Fruit fly (Drosophila melanogaster) whole organism, embryonic: ENCODE data around the gene Mis12.

Experiments
- Asciz ChIP-seq: fragments of 200-800 bp; sonication (Bioruptor generic); optimal IDR thresholded peaks from 2 replicates; lab custom pipeline; 2017; ENCODE audit warnings: missing biosample characterization, mild to moderate bottlenecking, missing genetic modification characterization, missing genetic modification reagents
- B-H1 ChIP-seq: fragments of 200-800 bp; sonication (Bioruptor generic); IDR thresholded peaks from 3 replicates; pipeline ENCODE4 v1.3.6; 2022; ENCODE audit warnings: missing biosample characterization, missing genetic modification characterization
- CG10543 ChIP-seq: fragments of 200-800 bp; sonication (Bioruptor generic); optimal IDR thresholded peaks from 3 replicates; lab custom pipeline; 2017; ENCODE audit warnings: missing biosample characterization, mild to moderate bottlenecking, missing genetic modification characterization, moderate library complexity
- CG12299 ChIP-seq: fragments of 200-800 bp; sonication (Bioruptor generic); optimal IDR thresholded peaks from 2 replicates; lab custom pipeline; 2018; ENCODE audit warnings: missing biosample characterization, mild to moderate bottlenecking, missing genetic modification characterization
- CG12391 ChIP-seq: fragments of 200-800 bp; sonication (Bioruptor generic); optimal IDR thresholded peaks from 3 replicates; lab custom pipeline; 2018; ENCODE audit warnings: missing biosample characterization, mild to moderate bottlenecking, missing genetic modification characterization, moderate library complexity
- CG13775 ChIP-seq: fragments of 200-800 bp; sonication (Bioruptor generic); optimal IDR thresholded peaks from 3 replicates; lab custom pipeline; 2017; ENCODE audit warnings: missing biosample characterization, mild to moderate bottlenecking, missing genetic modification characterization
- CG14965 ChIP-seq: fragments of 200-800 bp; sonication (Bioruptor generic); optimal IDR thresholded peaks from 2 replicates; lab custom pipeline; 2016; ENCODE audit warnings: missing biosample characterization, missing genetic modification characterization, borderline replicate concordance
- CG15073 ChIP-seq: fragments of 200-800 bp; sonication (Bioruptor generic); optimal IDR thresholded peaks from 2 replicates; lab custom pipeline; 2016; ENCODE audit warnings: missing biosample characterization, missing genetic modification characterization
- CG15696 ChIP-seq: fragments of 200-800 bp; sonication (Bioruptor generic); optimal IDR thresholded peaks from 2 replicates; lab custom pipeline; 2019; ENCODE audit warnings: missing biosample characterization, mild to moderate bottlenecking, missing genetic modification characterization, moderate library complexity
- CG16815 ChIP-seq: fragments of 200-800 bp; sonication (Bioruptor generic); optimal IDR thresholded peaks from 3 replicates; lab custom pipeline; 2017; ENCODE audit warnings: missing biosample characterization, mild to moderate bottlenecking, missing genetic modification characterization
- CG17612 ChIP-seq: fragments of 200-800 bp; sonication (Bioruptor generic); IDR thresholded peaks from 2 replicates; pipeline ENCODE4 v1.3.6; 2022; ENCODE audit warnings: missing biosample characterization, missing genetic modification characterization
- CG17829 ChIP-seq: fragments of 200-800 bp; optimal IDR thresholded peaks from 2 replicates; lab custom pipeline; 2019; ENCODE audit warnings: missing biosample characterization, mild to moderate bottlenecking, missing genetic modification characterization, moderate library complexity
- CG2120 ChIP-seq: fragments of 200-800 bp; sonication (Bioruptor generic); optimal IDR thresholded peaks from 3 replicates; lab custom pipeline; 2016; ENCODE audit warnings: missing biosample characterization, missing genetic modification characterization
- CG2889 ChIP-seq: fragments of 200-800 bp; sonication (Bioruptor generic); IDR thresholded peaks from 3 replicates; pipeline ENCODE4 v1.3.6; 2022; ENCODE audit warnings: missing biosample characterization, missing genetic modification characterization
- CG4360 ChIP-seq: fragments of 200-800 bp; sonication (Bioruptor generic); IDR thresholded peaks from 2 replicates; pipeline ENCODE4 v1.3.6; 2022; ENCODE audit warnings: missing biosample characterization, missing genetic modification characterization
- CG4404 ChIP-seq: fragments of 200-800 bp; sonication (Bioruptor generic); IDR thresholded peaks from 2 replicates; pipeline ENCODE4 v1.3.6; 2022; ENCODE audit warnings: missing biosample characterization, missing genetic modification characterization
- CG5180 ChIP-seq: fragments of 200-800 bp; sonication (Bioruptor generic); optimal IDR thresholded peaks from 3 replicates; lab custom pipeline; 2017; ENCODE audit warnings: missing biosample characterization, missing genetic modification characterization, mild to moderate bottlenecking, moderate library complexity, missing genetic modification reagents
- CG6654 ChIP-seq: fragments of 200-800 bp; sonication (Bioruptor generic); optimal IDR thresholded peaks from 2 replicates; lab custom pipeline; 2017; ENCODE audit warnings: missing biosample characterization, mild to moderate bottlenecking, missing genetic modification characterization
- CG6854 ChIP-seq: fragments of 200-800 bp; sonication (Bioruptor generic); optimal IDR thresholded peaks from 3 replicates; lab custom pipeline; 2017; ENCODE audit warnings: missing biosample characterization, mild to moderate bottlenecking, missing genetic modification characterization
- CG7839 ChIP-seq: fragments of 200-800 bp; sonication (Bioruptor generic); optimal IDR thresholded peaks from 3 replicates; lab custom pipeline; 2018; ENCODE audit warnings: missing biosample characterization, mild to moderate bottlenecking, missing genetic modification characterization, moderate library complexity
- CG7928 ChIP-seq: fragments of 200-800 bp; sonication (Bioruptor generic); optimal IDR thresholded peaks from 2 replicates; lab custom pipeline; 2017; ENCODE audit warnings: missing biosample characterization, mild to moderate bottlenecking, missing genetic modification characterization
- CG8924 ChIP-seq: fragments of 200-800 bp; optimal IDR thresholded peaks from 3 replicates; lab custom pipeline; 2019; ENCODE audit warnings: missing biosample characterization, mild to moderate bottlenecking, missing genetic modification characterization, moderate library complexity
- CHES-1-like ChIP-seq: fragments of 200-800 bp; sonication (Bioruptor generic); optimal IDR thresholded peaks from 2 replicates; lab custom pipeline; 2016; ENCODE audit warnings: missing biosample characterization, missing genetic modification characterization
- CrebB ChIP-seq: fragments of 200-800 bp; sonication (Bioruptor generic); optimal IDR thresholded peaks from 3 replicates; lab custom pipeline; 2018; ENCODE audit warnings: missing biosample characterization, mild to moderate bottlenecking, missing genetic modification characterization
- Dbx ChIP-seq: fragments of 200-800 bp; sonication (Bioruptor generic); IDR thresholded peaks from 3 replicates; pipeline ENCODE4 v1.3.6; 2022; ENCODE audit warnings: missing biosample characterization, missing genetic modification characterization
- Doc3 ChIP-seq: fragments of 200-800 bp; sonication (Bioruptor generic); IDR thresholded peaks from 3 replicates; pipeline ENCODE4 v1.3.6; 2022; ENCODE audit warnings: missing biosample characterization, missing genetic modification characterization; ENCODE audit not compliant: partially characterized antibody
- Drgx ChIP-seq: fragments of 200-800 bp; sonication (Bioruptor generic); IDR thresholded peaks from 2 replicates; pipeline ENCODE4 v1.3.6; 2022; ENCODE audit warnings: missing biosample characterization, missing genetic modification characterization
- Jarid2 ChIP-seq: fragments of 200-800 bp; sonication (Bioruptor generic); optimal IDR thresholded peaks from 3 replicates; lab custom pipeline; 2017; ENCODE audit warnings: mild to moderate bottlenecking, missing biosample characterization, missing genetic modification reagents, missing genetic modification characterization
- Six4 ChIP-seq: fragments of 200-800 bp; sonication (Bioruptor generic); optimal IDR thresholded peaks from 2 replicates; lab custom pipeline; 2016; ENCODE audit warnings: missing biosample characterization, missing genetic modification characterization
- Usf ChIP-seq: fragments of 200-800 bp; sonication (Bioruptor generic); optimal IDR thresholded peaks from 2 replicates; lab custom pipeline; 2017; ENCODE audit warnings: missing genotype, missing biosample characterization, missing genetic modification characterization
- abd-A ChIP-seq: fragments of 200-800 bp; sonication (Bioruptor generic); optimal IDR thresholded peaks from 3 replicates; lab custom pipeline; 2019; ENCODE audit warnings: missing biosample characterization, mild to moderate bottlenecking, missing genetic modification characterization, moderate library complexity
- amos ChIP-seq: fragments of 200-800 bp; sonication (Bioruptor generic); IDR thresholded peaks from 2 replicates; pipeline ENCODE4 v1.3.6; 2022; ENCODE audit warnings: missing biosample characterization, missing genetic modification characterization; ENCODE audit not compliant: partially characterized antibody
- aop ChIP-seq: fragments of 200-800 bp; sonication (Bioruptor generic); IDR thresholded peaks from 2 replicates; pipeline ENCODE4 v1.3.6; 2022; ENCODE audit warnings: missing biosample characterization, missing genetic modification characterization
- bigmax ChIP-seq: fragments of 200-800 bp; sonication (Bioruptor generic); optimal IDR thresholded peaks from 2 replicates; lab custom pipeline; 2018; ENCODE audit warnings: missing biosample characterization, mild to moderate bottlenecking, missing genetic modification characterization
- cad ChIP-seq: fragments of >200 bp; optimal IDR thresholded peaks from 2 replicates; lab custom pipeline; 2017; ENCODE audit warnings: missing biosample characterization, missing genetic modification characterization
- fd96Cb ChIP-seq: fragments of 200-800 bp; sonication (Bioruptor generic); optimal IDR thresholded peaks from 2 replicates; lab custom pipeline; 2018; ENCODE audit warnings: missing biosample characterization, mild to moderate bottlenecking, missing genetic modification characterization, moderate library complexity
- fru ChIP-seq: fragments of >200 bp; optimal IDR thresholded peaks from 2 replicates; lab custom pipeline; 2017
- gsb ChIP-seq: fragments of 200-800 bp; sonication (Bioruptor generic); IDR thresholded peaks from 2 replicates; pipeline ENCODE4 v1.3.6; 2022; ENCODE audit warnings: missing biosample characterization, missing genetic modification characterization
- her ChIP-seq: fragments of 200-800 bp; sonication (Bioruptor generic); optimal IDR thresholded peaks from 2 replicates; lab custom pipeline; 2016; ENCODE audit warnings: missing biosample characterization, missing genetic modification characterization
- jumu ChIP-seq: fragments of 200-800 bp; sonication (Bioruptor generic); optimal IDR thresholded peaks from 3 replicates; lab custom pipeline; 2016; ENCODE audit warnings: missing biosample characterization, missing genetic modification characterization
- pita ChIP-seq: fragments of 200-800 bp; sonication (Bioruptor generic); optimal IDR thresholded peaks from 2 replicates; lab custom pipeline; 2017; ENCODE audit warnings: missing biosample characterization, mild to moderate bottlenecking, missing genetic modification characterization
- pros ChIP-seq: fragments of 200-800 bp; sonication (Bioruptor generic); optimal IDR thresholded peaks from 3 replicates; lab custom pipeline; 2019; ENCODE audit warnings: missing biosample characterization, mild to moderate bottlenecking, missing genetic modification characterization, moderate library complexity
- ranshi ChIP-seq: fragments of 200-800 bp; sonication (Bioruptor generic); IDR thresholded peaks from 2 replicates; pipeline ENCODE4 v1.3.6; 2022; ENCODE audit warnings: missing biosample characterization, missing genetic modification characterization
- salm ChIP-seq: fragments of 200-800 bp; sonication (Bioruptor generic); optimal IDR thresholded peaks from 2 replicates; lab custom pipeline; 2018; ENCODE audit warnings: missing biosample characterization, mild to moderate bottlenecking, missing genetic modification characterization
- so ChIP-seq: fragments of 200-800 bp; sonication (Bioruptor generic); IDR thresholded peaks from 3 replicates; pipeline ENCODE4 v1.3.6; 2022; ENCODE audit warnings: missing biosample characterization, missing genetic modification characterization
- ssp ChIP-seq: fragments of 200-800 bp; sonication (Bioruptor generic); IDR thresholded peaks from 2 replicates; pipeline ENCODE4 v1.3.6; 2022; ENCODE audit warnings: missing biosample characterization, missing genetic modification characterization
- tna ChIP-seq: fragments of 200-800 bp; sonication (Bioruptor generic); IDR thresholded peaks from 2 replicates; pipeline ENCODE4 v1.3.6; 2022; ENCODE audit warnings: missing biosample characterization, missing genetic modification characterization; ENCODE audit not compliant: partially characterized antibody
- ttk ChIP-seq: fragments of 200-800 bp; sonication (Bioruptor generic); IDR thresholded peaks from 2 replicates; pipeline ENCODE4 v2.1.2; 2022; ENCODE audit warnings: missing biosample characterization, missing genetic modification characterization
- unc-4 ChIP-seq: fragments of 200-800 bp; sonication (Bioruptor generic); IDR thresholded peaks from 2 replicates; pipeline ENCODE4 v1.3.6; 2022; ENCODE audit warnings: missing biosample characterization, missing genetic modification characterization; ENCODE audit not compliant: partially characterized antibody
- zen2 ChIP-seq: fragments of 200-800 bp; sonication (Bioruptor generic); IDR thresholded peaks from 3 replicates; pipeline ENCODE4 v1.3.6; 2022; ENCODE audit warnings: missing biosample characterization, missing genetic modification characterization; ENCODE audit not compliant: partially characterized antibody
- zf30C ChIP-seq: fragments of 200-800 bp; sonication (Bioruptor generic); optimal IDR thresholded peaks from 3 replicates; lab custom pipeline; 2018; ENCODE audit warnings: missing biosample characterization, mild to moderate bottlenecking, missing genetic modification characterization

The Mis12 gene

DNA sequence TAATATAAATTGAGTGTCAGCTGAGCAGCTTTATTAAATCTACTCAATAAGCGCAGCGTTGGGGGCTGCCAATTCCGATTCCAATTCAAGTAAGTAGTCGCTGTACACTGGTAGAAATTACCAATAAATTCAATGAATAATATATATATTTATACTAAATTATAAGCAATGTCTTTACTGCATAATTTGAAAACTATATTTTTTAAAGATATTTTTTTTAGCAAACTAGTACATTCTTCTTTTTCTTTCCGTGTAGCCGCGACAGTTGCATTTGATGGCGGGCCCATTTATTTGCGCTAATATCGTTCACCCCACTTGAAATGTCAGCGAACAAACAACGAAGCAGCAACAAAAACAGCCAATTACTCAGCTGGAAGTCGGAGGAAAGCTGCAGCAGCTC is 8.5 kb upstream of the Mis12 start:
- TF ChIP-seq pita (no peak), CG7928 (GFP tag; lab: Kevin White, UChicago) (no peak), Asciz (GFP tag; lab: Kevin White, UChicago) (peak; percentile 61), CG4360 (no peak), CG13775 (peak; percentile 58), CG6854 (GFP tag; lab: Kevin White, UChicago) (no peak), ranshi (GFP tag; lab: Robert Waterston, UW) (no peak), CG5180 (GFP tag; lab: Kevin White, UChicago) (peak; percentile 36), fru (lab: Kevin White, UChicago) (no peak), gsb (GFP tag; lab: Robert Waterston, UW) (no peak), bigmax (GFP tag; lab: Kevin White, UChicago) (no peak), CG8924 (tag; lab: Kevin White, UChicago) (peak; percentile 26), CrebB (tag; lab: Kevin White, UChicago) (no peak), ttk (GFP tag; lab: Robert Waterston, UW) (peak; percentile 58; the same call in 1 of the 2 replicates), pros (no peak), fd96Cb (peak; percentile 60), CG2120 (GFP tag; lab: Kevin White, UChicago) (no peak), CG10543 (GFP tag; lab: Kevin White, UChicago) (no peak), aop (GFP tag; lab: Robert Waterston, UW) (no peak), Drgx (GFP tag; lab: Robert Waterston, UW) (peak; percentile 85), CG6654 (GFP tag; lab: Kevin White, UChicago) (no peak), amos (GFP tag; lab: Robert Waterston, UW) (no peak), CG4404 (0 out of 2 replicates have a peak, but pooled peaks have one; percentile 29), CG7839 (peak; percentile 64), her (GFP tag; lab: Kevin White, UChicago) (no peak), salm (tag; lab: Kevin White, UChicago) (no peak), CG14965 (GFP tag; lab: Kevin White, UChicago) (no peak), unc-4 (GFP tag; lab: Robert Waterston, UW) (no peak), B-H1 (GFP tag; lab: Robert Waterston, UW) (peak; percentile 52), CG15696 (tag; lab: Kevin White, UChicago) (no peak), CG16815 (peak; percentile 42), Doc3 (GFP tag; lab: Robert Waterston, UW) (no peak), Dbx (no peak), CG2889 (GFP tag; lab: Robert Waterston, UW) (no peak), Usf (GFP tag; lab: Kevin White, UChicago) (no peak), Six4 (GFP tag; lab: Kevin White, UChicago) (peak; percentile 60), abd-A (no peak), zf30C (GFP tag; lab: Kevin White, UChicago) (peak; percentile 36), zen2 (no peak), ssp (peak; percentile 43; the same call in 1 of the 2 replicates), Jarid2 (GFP tag; lab: Kevin White, UChicago) (peak; percentile 8), tna (GFP tag; lab: Robert Waterston, UW) (no peak), CG15073 (no peak), jumu (GFP tag; lab: Kevin White, UChicago) (no peak), CG17612 (GFP tag; lab: Robert Waterston, UW) (0 out of 2 replicates have a peak, but pooled peaks have one; percentile 7), cad (no peak), so (GFP tag; lab: Robert Waterston, UW) (peak; percentile 74; the same call in 2 of the 3 replicates), CG12299 (tag; lab: Kevin White, UChicago) (no peak), CG17829 (tag; lab: Kevin White, UChicago) (peak; percentile 55), CG12391 (tag; lab: Kevin White, UChicago) (peak; percentile 75), CHES-1-like (GFP tag; lab: Kevin White, UChicago) (no peak)
